Worm (Caenorhabditis elegans) whole organism, young adult: Measurements from ENCODE around the gene F52H2.15.

ENCODE experiments used
- B0019.2 ChIP-seq: fragments of 200-800 bp; sonication (Bioruptor generic); conservative IDR thresholded peaks from 2 replicates; pipeline ENCODE4 v1.3.6; 2022; ENCODE audit warnings: missing genetic modification reagents, missing genetic modification characterization, missing compliant biosample characterization
- B0336.3 ChIP-seq: fragments of 200-800 bp; sonication (Bioruptor generic); IDR thresholded peaks from 2 replicates; pipeline ENCODE4 v1.3.6; 2022; ENCODE audit warnings: missing genetic modification characterization, missing compliant biosample characterization
- C17E4.6 ChIP-seq: fragments of 200-800 bp; sonication (Bioruptor generic); IDR thresholded peaks from 2 replicates; pipeline ENCODE4 v1.3.6; 2022; ENCODE audit warnings: missing genetic modification reagents, missing genetic modification characterization, missing compliant biosample characterization
- D2030.7 ChIP-seq: fragments of 200-800 bp; sonication (Bioruptor generic); IDR thresholded peaks from 2 replicates; pipeline ENCODE4 v1.3.6; 2022; ENCODE audit warnings: missing genetic modification reagents, missing genetic modification characterization, missing compliant biosample characterization
- F22D6.2 ChIP-seq: sonication (generic microtip); optimal IDR thresholded peaks from 2 replicates; lab custom pipeline; 2016; ENCODE audit warnings: mild to moderate bottlenecking, missing genetic modification characterization, missing compliant biosample characterization
- F33H1.4 ChIP-seq: fragments of 200-800 bp; sonication (Bioruptor generic); IDR thresholded peaks from 2 replicates; pipeline ENCODE4 v1.3.6; 2022; ENCODE audit warnings: missing genetic modification reagents, missing genetic modification characterization, missing compliant biosample characterization
- F37B4.10 ChIP-seq: fragments of 200-800 bp; sonication (Bioruptor generic); IDR thresholded peaks from 2 replicates; pipeline ENCODE4 v1.3.6; 2022; ENCODE audit warnings: missing genetic modification characterization, missing compliant biosample characterization
- F55B11.4 ChIP-seq: sonication (generic microtip); optimal IDR thresholded peaks from 2 replicates; lab custom pipeline; 2016; ENCODE audit warnings: missing compliant biosample characterization, missing genetic modification characterization, borderline replicate concordance; ENCODE audit not compliant: insufficient read depth
- F57A8.1 ChIP-seq: fragments of 200-800 bp; sonication (Bioruptor generic); optimal IDR thresholded peaks from 2 replicates; lab custom pipeline; 2018; ENCODE audit warnings: mild to moderate bottlenecking, missing genetic modification characterization, moderate library complexity, missing compliant biosample characterization
- F57C9.4 ChIP-seq: sonication (generic microtip); optimal IDR thresholded peaks from 2 replicates; lab custom pipeline; 2017; ENCODE audit warnings: mild to moderate bottlenecking, missing genetic modification characterization, missing compliant biosample characterization
- Y67H2A.10 ChIP-seq: fragments of 200-800 bp; sonication (Bioruptor generic); conservative IDR thresholded peaks from 2 replicates; pipeline ENCODE4 v1.3.6; 2022; ENCODE audit warnings: missing genetic modification reagents, missing genetic modification characterization, missing compliant biosample characterization
- Y79H2A.3 ChIP-seq: fragments of 200-800 bp; sonication (Bioruptor generic); conservative IDR thresholded peaks from 2 replicates; pipeline ENCODE4 v1.3.6; 2022; ENCODE audit warnings: missing genetic modification reagents, missing genetic modification characterization, missing compliant biosample characterization
- Y95B8A.8 ChIP-seq: fragments of 200-800 bp; sonication (Bioruptor generic); IDR thresholded peaks from 2 replicates; pipeline ENCODE4 v1.3.6; 2022; ENCODE audit warnings: missing genetic modification reagents, missing genetic modification characterization, missing compliant biosample characterization
- aptf-3 ChIP-seq: fragments of 200-800 bp; sonication (Bioruptor generic); IDR thresholded peaks from 2 replicates; pipeline ENCODE4 v1.3.6; 2022; ENCODE audit warnings: missing genetic modification characterization, missing compliant biosample characterization
- atf-7 ChIP-seq: sonication (generic microtip); optimal IDR thresholded peaks from 2 replicates; lab custom pipeline; 2017; ENCODE audit warnings: mild to moderate bottlenecking, missing genetic modification characterization, missing compliant biosample characterization
- attf-5 ChIP-seq: fragments of 200-800 bp; sonication (Bioruptor generic); optimal IDR thresholded peaks from 2 replicates; lab custom pipeline; 2018; ENCODE audit warnings: mild to moderate bottlenecking, missing genetic modification characterization, missing compliant biosample characterization
- cebp-1 ChIP-seq, 2 experiments: fragments of 200-800 bp in 1 of 2; sonication (Bioruptor generic) in 1 of 2; sonication (generic microtip) in 1 of 2; IDR thresholded peaks in 1 of 2; optimal IDR thresholded peaks in 1 of 2; 2 replicates each; pipeline versions ENCODE4 v1.3.6 to Lab custom; 2017 to 2022; ENCODE audit warnings: missing compliant biosample characterization in 2 of 2, missing genetic modification characterization in 2 of 2, mild to moderate bottlenecking in 1 of 2, missing genetic modification reagents in 1 of 2, moderate library complexity in 1 of 2
- dox-1 ChIP-seq: fragments of 200-800 bp; sonication (Bioruptor generic); IDR thresholded peaks from 2 replicates; pipeline ENCODE4 v1.3.6; 2022; ENCODE audit warnings: missing genetic modification reagents, missing genetic modification characterization, missing compliant biosample characterization
- egl-18 ChIP-seq: fragments of 200-800 bp; sonication (Bioruptor generic); IDR thresholded peaks from 2 replicates; pipeline ENCODE4 v1.3.6; 2022; ENCODE audit warnings: missing genetic modification reagents, missing genetic modification characterization, missing compliant biosample characterization
- egrh-3 ChIP-seq: fragments of 200-800 bp; sonication (Bioruptor generic); IDR thresholded peaks from 2 replicates; pipeline ENCODE4 v1.3.6; 2022; ENCODE audit warnings: missing genetic modification reagents, missing genetic modification characterization, missing compliant biosample characterization
- ets-4 ChIP-seq: fragments of 200-800 bp; sonication (Bioruptor generic); optimal IDR thresholded peaks from 2 replicates; lab custom pipeline; 2018; ENCODE audit warnings: mild to moderate bottlenecking, missing genetic modification characterization, missing compliant biosample characterization
- hlh-26 ChIP-seq: fragments of 200-800 bp; sonication (Bioruptor generic); conservative IDR thresholded peaks from 2 replicates; pipeline ENCODE4 v1.3.6; 2022; ENCODE audit warnings: missing genetic modification reagents, missing genetic modification characterization, missing compliant biosample characterization
- hmg-20 ChIP-seq: fragments of 200-800 bp; sonication (Bioruptor generic); IDR thresholded peaks from 2 replicates; pipeline ENCODE4 v1.3.6; 2022; ENCODE audit warnings: missing genetic modification reagents, missing genetic modification characterization, missing compliant biosample characterization
- hsf-1 ChIP-seq: fragments of 200-800 bp; sonication (Bioruptor generic); IDR thresholded peaks from 2 replicates; pipeline ENCODE4 v1.3.6; 2022; ENCODE audit warnings: missing genetic modification reagents, missing genetic modification characterization, missing compliant biosample characterization
- let-526 ChIP-seq: fragments of 200-800 bp; sonication (Bioruptor generic); IDR thresholded peaks from 2 replicates; pipeline ENCODE4 v1.3.6; 2022; ENCODE audit warnings: missing genetic modification reagents, missing genetic modification characterization, missing compliant biosample characterization
- let-607 ChIP-seq, 2 experiments: fragments of 200-800 bp in 1 of 2; sonication (Bioruptor generic) in 1 of 2; sonication (generic microtip) in 1 of 2; optimal IDR thresholded peaks; 2 replicates each; lab custom pipeline; 2016 to 2018; ENCODE audit warnings: mild to moderate bottlenecking in 2 of 2, missing compliant biosample characterization in 2 of 2, missing genetic modification characterization in 2 of 2, moderate library complexity in 2 of 2, missing genotype in 1 of 2
- lin-26 ChIP-seq: fragments of 200-800 bp; sonication (Bioruptor generic); IDR thresholded peaks from 2 replicates; pipeline ENCODE4 v1.3.6; 2022; ENCODE audit warnings: missing genetic modification reagents, missing genetic modification characterization, missing compliant biosample characterization
- lin-35 ChIP-seq, 3 experiments: fragments of 150-350 bp in 2 of 3; sonication (generic microtip) in 1 of 3; optimal IDR thresholded peaks; 2 replicates each; lab custom pipeline; 2014 to 2018; ENCODE audit warnings: missing biosample characterization in 3 of 3, missing genetic modification characterization in 3 of 3, missing genetic modification reagents in 3 of 3
- lsy-27 ChIP-seq: sonication (generic microtip); optimal IDR thresholded peaks from 2 replicates; lab custom pipeline; 2017; ENCODE audit warnings: missing genetic modification characterization, mild to moderate bottlenecking, missing compliant biosample characterization, antibody characterized with exemption, missing genotype, borderline replicate concordance; ENCODE audit not compliant: insufficient read depth
- madf-3 ChIP-seq: fragments of 200-800 bp; sonication (Bioruptor generic); IDR thresholded peaks from 2 replicates; pipeline ENCODE4 v1.3.6; 2022; ENCODE audit warnings: missing genetic modification reagents, missing genetic modification characterization, missing compliant biosample characterization
- madf-6 ChIP-seq: fragments of 200-800 bp; sonication (Bioruptor generic); IDR thresholded peaks from 2 replicates; pipeline ENCODE4 v1.3.6; 2022; ENCODE audit warnings: missing genetic modification reagents, missing genetic modification characterization, missing compliant biosample characterization
- mel-28 ChIP-seq: sonication (generic microtip); optimal IDR thresholded peaks from 2 replicates; lab custom pipeline; 2016; ENCODE audit warnings: borderline replicate concordance, mild to moderate bottlenecking, missing genetic modification characterization, missing compliant biosample characterization
- mes-4 ChIP-seq: sonication (generic microtip); optimal IDR thresholded peaks from 2 replicates; lab custom pipeline; 2016; ENCODE audit warnings: missing genotype, missing genetic modification characterization, missing compliant biosample characterization
- nfyb-1 ChIP-seq: fragments of 200-800 bp; sonication (Bioruptor generic); IDR thresholded peaks from 2 replicates; pipeline ENCODE4 v1.3.6; 2022; ENCODE audit warnings: missing genetic modification reagents, missing genetic modification characterization, missing compliant biosample characterization
- nhr-80 ChIP-seq: sonication (generic microtip); optimal IDR thresholded peaks from 2 replicates; lab custom pipeline; 2016; ENCODE audit warnings: missing genetic modification characterization, missing compliant biosample characterization
- nhr-90 ChIP-seq: sonication (generic microtip); optimal IDR thresholded peaks from 2 replicates; lab custom pipeline; 2016; ENCODE audit warnings: missing genotype, mild to moderate bottlenecking, missing genetic modification characterization, missing compliant biosample characterization
- sdz-38 ChIP-seq: sonication (generic microtip); optimal IDR thresholded peaks from 2 replicates; lab custom pipeline; 2016; ENCODE audit warnings: missing genotype, missing genetic modification characterization, missing compliant biosample characterization
- sea-2 ChIP-seq: fragments of 200-800 bp; sonication (Bioruptor generic); IDR thresholded peaks from 2 replicates; pipeline ENCODE4 v1.3.6; 2022; ENCODE audit warnings: missing genetic modification characterization, missing compliant biosample characterization
- somi-1 ChIP-seq: fragments of 200-800 bp; sonication (Bioruptor generic); optimal IDR thresholded peaks from 2 replicates; lab custom pipeline; 2018; ENCODE audit warnings: mild to moderate bottlenecking, missing genetic modification characterization, missing compliant biosample characterization
- tbp1 ChIP-seq: fragments of 200-800 bp; sonication (Bioruptor generic); optimal IDR thresholded peaks from 2 replicates; lab custom pipeline; 2018; ENCODE audit warnings: mild to moderate bottlenecking, missing genetic modification characterization, missing compliant biosample characterization
- xnd-1 ChIP-seq: sonication (generic microtip); optimal IDR thresholded peaks from 2 replicates; lab custom pipeline; 2016; ENCODE audit warnings: missing genotype, missing genetic modification reagents, missing genetic modification characterization, missing compliant biosample characterization

F52H2.15 gene

DNA sequence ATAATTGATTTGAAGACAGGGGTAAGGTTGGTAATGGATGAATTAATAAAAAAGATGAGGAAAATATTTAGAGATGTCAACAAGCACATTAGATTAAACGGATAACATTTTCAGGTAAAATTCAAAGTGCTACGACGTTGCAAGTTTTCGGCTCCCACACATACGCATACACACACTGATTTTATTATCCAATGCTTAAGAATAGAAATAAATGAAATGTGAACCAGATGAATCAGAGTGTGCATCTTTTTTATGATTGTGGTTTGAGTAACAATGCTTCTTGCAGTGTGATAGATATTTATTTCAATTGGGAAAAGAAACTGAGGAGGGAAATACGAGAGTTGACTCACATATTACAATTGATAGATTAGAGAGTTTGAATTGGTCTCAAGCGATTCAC, 26.4 kb upstream of the F52H2.15 start:
- no peak for TF ChIP-seq Y79H2A.3 (GFP tag; lab: Robert Waterston, UW)
- TF ChIP-seq hlh-26 (GFP tag; lab: Robert Waterston, UW): no peak
- no peak for TF ChIP-seq Y67H2A.10 (GFP tag; lab: Robert Waterston, UW)
- TF ChIP-seq B0336.3 (GFP tag; lab: Robert Waterston, UW): no peak
- TF ChIP-seq aptf-3 (GFP tag; lab: Robert Waterston, UW): no peak
- TF ChIP-seq, all 124 proteins: peak for 0

DNA sequence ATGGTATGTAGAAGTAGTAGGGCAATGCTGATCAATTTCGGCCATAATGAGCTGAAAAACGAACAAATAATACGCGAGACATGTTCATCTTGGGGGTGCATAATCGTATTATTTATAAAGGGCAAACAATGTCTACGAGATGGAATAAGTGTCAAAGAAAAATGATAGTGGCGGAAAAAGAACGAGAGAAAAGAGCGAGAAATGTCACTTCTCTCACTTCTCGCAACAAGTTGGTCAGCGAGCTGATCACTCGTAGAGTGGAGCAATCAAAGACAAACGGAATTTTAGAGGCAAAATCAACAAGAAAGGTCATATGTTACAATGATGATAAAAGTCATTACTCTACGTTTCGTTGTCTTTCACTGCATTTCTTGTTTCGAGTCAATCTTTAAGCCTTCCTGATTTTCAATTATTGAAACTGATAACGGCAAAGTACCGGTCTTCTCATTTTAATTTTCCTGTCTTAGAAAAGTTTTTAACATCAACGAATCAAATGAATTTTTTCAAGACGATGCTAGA, 24.1 kb upstream of the F52H2.15 start, which contains the start of gene F52H2.3:
F52H2.3 (minus strand) TSS at position 51 of the 519 bp plus-strand sequence.
- no peak for TF ChIP-seq D2030.7 (GFP tag; lab: Robert Waterston, UW)
- TF ChIP-seq nhr-80 (tag; lab: Kevin White, UChicago): peak; percentile 87
- TF ChIP-seq cebp-1 (GFP tag; IDR thresholded peaks at IDR 0.05; lab: Robert Waterston, UW): no peak
- TF ChIP-seq cebp-1 (tag; optimal IDR thresholded peaks at IDR 0.05; lab: Kevin White, UChicago): peak; percentile 16
- no peak for TF ChIP-seq sea-2 (GFP tag; lab: Robert Waterston, UW)
- no peak for TF ChIP-seq egrh-3 (GFP tag; lab: Robert Waterston, UW)
- TF ChIP-seq nfyb-1 (GFP tag; lab: Robert Waterston, UW): 0 out of 2 replicates have a peak, but pooled peaks have one; percentile 46
- peak; percentile 17 for TF ChIP-seq atf-7 (tag; lab: Kevin White, UChicago)
- no peak for TF ChIP-seq F57C9.4
- no peak for TF ChIP-seq let-526 (GFP tag; lab: Robert Waterston, UW)
- no peak for TF ChIP-seq F22D6.2 (tag; lab: Kevin White, UChicago)
- no peak for TF ChIP-seq egl-18 (GFP tag; lab: Robert Waterston, UW)
- TF ChIP-seq lin-35 (GFP tag; optimal IDR thresholded peaks at IDR 0.05; lab: Kevin White, UChicago): no peak
- TF ChIP-seq madf-6 (GFP tag; lab: Robert Waterston, UW): no peak
- no peak for TF ChIP-seq B0019.2 (GFP tag; lab: Robert Waterston, UW)
- TF ChIP-seq xnd-1: no peak
- TF ChIP-seq attf-5 (GFP tag; lab: Kevin White, UChicago): no peak
- no peak for TF ChIP-seq Y79H2A.3 (GFP tag; lab: Robert Waterston, UW)

DNA sequence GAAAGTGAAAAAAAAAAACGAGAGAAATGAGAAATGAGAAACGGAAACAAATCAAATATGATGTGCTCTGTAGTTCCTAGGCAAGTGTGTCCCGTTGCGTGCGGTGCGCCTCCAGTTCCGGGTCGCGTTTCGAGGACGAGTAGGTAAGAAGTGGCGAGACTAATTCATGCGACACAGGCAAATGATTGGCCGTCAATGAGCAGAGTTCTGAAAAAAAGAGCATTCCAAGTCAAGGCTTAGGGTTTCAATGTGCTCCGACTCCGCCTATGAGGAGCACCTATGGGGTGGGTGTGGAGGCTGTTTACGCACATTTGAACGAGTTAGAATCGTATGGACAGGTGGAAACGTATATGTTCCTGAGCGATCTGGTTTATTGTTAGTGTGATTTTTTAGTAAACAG, 21.8 kb upstream of the F52H2.15 start:
- peak; percentile 82 for TF ChIP-seq ets-4
- TF ChIP-seq cebp-1 (GFP tag; IDR thresholded peaks at IDR 0.05; lab: Robert Waterston, UW): no peak
- peak; percentile 24 for TF ChIP-seq cebp-1 (tag; optimal IDR thresholded peaks at IDR 0.05; lab: Kevin White, UChicago)
- TF ChIP-seq dox-1 (GFP tag; lab: Robert Waterston, UW): peak; percentile 64
- TF ChIP-seq F33H1.4 (GFP tag; lab: Robert Waterston, UW): no peak
- TF ChIP-seq sdz-38: no peak
- TF ChIP-seq nhr-80 (tag; lab: Kevin White, UChicago): peak; percentile 93
- TF ChIP-seq hsf-1 (GFP tag; lab: Robert Waterston, UW): no peak
- TF ChIP-seq Y95B8A.8 (GFP tag; lab: Robert Waterston, UW): 0 out of 2 replicates have a peak, but pooled peaks have one; percentile 23
- TF ChIP-seq lin-26 (GFP tag; lab: Robert Waterston, UW): no peak
- TF ChIP-seq nhr-90 (tag; lab: Kevin White, UChicago): peak; percentile 15
- TF ChIP-seq F57A8.1 (GFP tag; lab: Kevin White, UChicago): no peak
- TF ChIP-seq tbp1 (GFP tag; lab: Kevin White, UChicago): peak; percentile 2

DNA sequence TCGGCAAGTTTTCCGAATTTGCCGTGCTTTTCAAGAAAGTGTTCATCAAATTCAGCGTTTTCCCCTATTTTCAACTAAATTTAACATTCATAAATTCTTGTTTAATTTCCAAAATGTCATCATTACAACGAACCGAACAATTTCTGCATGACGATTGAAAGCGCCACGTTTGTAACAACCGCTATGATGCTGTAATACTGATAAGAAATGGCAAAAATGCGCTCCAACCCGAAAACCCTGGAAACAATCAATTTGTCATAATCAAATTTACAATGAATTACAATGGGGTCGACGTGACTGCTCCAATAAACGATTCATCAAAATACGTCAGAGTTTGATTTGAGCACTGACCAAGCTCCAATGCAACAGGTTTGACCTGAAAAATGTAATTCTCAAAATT, 20.5 kb upstream of the F52H2.15 start:
- TF ChIP-seq somi-1 (GFP tag; lab: Kevin White, UChicago): no peak
- TF ChIP-seq sdz-38: no peak
- TF ChIP-seq hmg-20 (GFP tag; lab: Robert Waterston, UW): no peak
- TF ChIP-seq F55B11.4 (tag; lab: Kevin White, UChicago): no peak
- TF ChIP-seq let-526 (GFP tag; lab: Robert Waterston, UW): no peak
- TF ChIP-seq mes-4 (tag; lab: Kevin White, UChicago): no peak
- TF ChIP-seq dox-1 (GFP tag; lab: Robert Waterston, UW): 0 out of 2 replicates have a peak, but pooled peaks have one; percentile 38
- TF ChIP-seq F37B4.10 (GFP tag; lab: Robert Waterston, UW): no peak
- TF ChIP-seq nhr-80 (tag; lab: Kevin White, UChicago): peak; percentile 75
- TF ChIP-seq lsy-27 (tag; lab: Kevin White, UChicago): no peak
- no peak for TF ChIP-seq madf-3 (GFP tag; lab: Robert Waterston, UW)
- TF ChIP-seq C17E4.6 (GFP tag; lab: Robert Waterston, UW): no peak
- peak in 1 of 2 experiments; percentile 7 for TF ChIP-seq let-607 (tag; optimal IDR thresholded peaks at IDR 0.05; lab: Kevin White, UChicago)
- TF ChIP-seq B0336.3 (GFP tag; lab: Robert Waterston, UW): no peak
- no peak for TF ChIP-seq mel-28 (tag; lab: Kevin White, UChicago)
- no peak for TF ChIP-seq B0019.2 (GFP tag; lab: Robert Waterston, UW)
